Fruit fly (Drosophila melanogaster) whole organism, adult: ENCODE data around the gene CG11593.

ENCODE experiments used
- CG5204 ChIP-seq: fragments of 200-800 bp; sonication (Bioruptor generic); optimal IDR thresholded peaks from 2 replicates; lab custom pipeline; 2016; ENCODE audit warnings: missing biosample characterization, missing genetic modification characterization
- Mnt ChIP-seq: fragments of 200-800 bp; sonication (Bioruptor generic); optimal IDR thresholded peaks from 2 replicates; lab custom pipeline; 2016; ENCODE audit warnings: missing biosample characterization, mild to moderate bottlenecking, missing genetic modification characterization
- ovo ChIP-seq: fragments of 200-800 bp; sonication (Bioruptor generic); optimal IDR thresholded peaks from 2 replicates; lab custom pipeline; 2016; ENCODE audit warnings: missing biosample characterization, missing genetic modification characterization

DNA sequence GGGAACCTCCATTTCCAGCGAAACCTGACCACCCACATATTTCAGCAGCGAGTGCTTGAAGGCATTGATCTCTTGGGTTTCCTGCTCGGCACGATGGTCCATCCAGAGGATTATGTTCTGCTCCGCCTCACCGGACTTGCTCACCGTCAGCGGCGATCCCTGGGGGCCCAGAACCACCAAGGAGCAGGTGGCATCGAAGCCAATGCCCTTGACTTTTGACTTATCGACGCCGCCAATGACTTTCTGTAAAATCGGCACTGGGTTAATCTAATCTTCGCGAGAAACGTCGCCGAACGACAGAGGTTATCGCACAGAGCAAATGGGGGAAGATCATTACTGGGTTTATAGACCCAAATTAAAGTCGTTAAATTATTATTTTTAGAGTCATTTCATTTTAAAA, 15.8 kb downstream of the CG11593 start:
- TF ChIP-seq CG5204 (GFP tag; lab: Kevin White, UChicago) = no peak
- TF ChIP-seq ovo = no peak
- TF ChIP-seq Mnt (GFP tag; lab: Kevin White, UChicago) = no peak
